Fruit fly (Drosophila melanogaster) whole organism, prepupa: ENCODE results near the gene heph.

ENCODE experiments used
- CG10631 ChIP-seq: fragments of 200-800 bp; sonication (Bioruptor generic); optimal IDR thresholded peaks from 2 replicates; lab custom pipeline; 2016; ENCODE audit warnings: missing biosample characterization, missing genetic modification characterization
- CG11294 ChIP-seq: fragments of 200-800 bp; sonication (Bioruptor generic); IDR thresholded peaks from 2 replicates; pipeline ENCODE4 v1.3.6; 2022; ENCODE audit warnings: missing biosample characterization, missing genetic modification characterization
- CG11762 ChIP-seq: fragments of 200-800 bp; sonication (Bioruptor generic); optimal IDR thresholded peaks from 3 replicates; lab custom pipeline; 2016; ENCODE audit warnings: missing biosample characterization, missing genetic modification characterization; ENCODE audit not compliant: insufficient read depth
- CG11902 ChIP-seq: fragments of 200-800 bp; sonication (Bioruptor generic); optimal IDR thresholded peaks from 3 replicates; lab custom pipeline; 2016; ENCODE audit warnings: missing biosample characterization, missing genetic modification characterization
- CG1621 ChIP-seq: fragments of 200-800 bp; sonication (Bioruptor generic); optimal IDR thresholded peaks from 3 replicates; lab custom pipeline; 2018; ENCODE audit warnings: missing biosample characterization, mild to moderate bottlenecking, missing genetic modification characterization
- CG16779 ChIP-seq: fragments of 200-800 bp; sonication (Bioruptor generic); optimal IDR thresholded peaks from 3 replicates; lab custom pipeline; 2017; ENCODE audit warnings: missing biosample characterization, mild to moderate bottlenecking, missing genetic modification characterization
- CG3032 ChIP-seq: fragments of 200-800 bp; optimal IDR thresholded peaks from 2 replicates; lab custom pipeline; 2019; ENCODE audit warnings: missing biosample characterization, mild to moderate bottlenecking, missing genetic modification characterization, moderate library complexity
- CG34406 ChIP-seq: fragments of 200-800 bp; sonication (Bioruptor generic); optimal IDR thresholded peaks from 3 replicates; lab custom pipeline; 2016; ENCODE audit warnings: missing biosample characterization, missing genetic modification characterization
- CG3919 ChIP-seq: fragments of 200-800 bp; sonication (Bioruptor generic); optimal IDR thresholded peaks from 3 replicates; lab custom pipeline; 2016; ENCODE audit warnings: missing biosample characterization, missing genetic modification characterization
- CG4318 ChIP-seq: fragments of 200-800 bp; sonication (Bioruptor generic); optimal IDR thresholded peaks from 3 replicates; lab custom pipeline; 2017; ENCODE audit warnings: missing biosample characterization, mild to moderate bottlenecking, missing genetic modification characterization
- CG6163 ChIP-seq: fragments of 200-800 bp; sonication (Bioruptor generic); IDR thresholded peaks from 3 replicates; pipeline ENCODE4 v1.3.6; 2022; ENCODE audit warnings: missing biosample characterization, missing genetic modification characterization
- CG6276 ChIP-seq: fragments of 200-800 bp; sonication (Bioruptor generic); optimal IDR thresholded peaks from 2 replicates; lab custom pipeline; 2017; ENCODE audit warnings: missing biosample characterization, mild to moderate bottlenecking, missing genetic modification characterization
- CG6792 ChIP-seq: fragments of 200-800 bp; sonication (Bioruptor generic); optimal IDR thresholded peaks from 3 replicates; lab custom pipeline; 2016; ENCODE audit warnings: missing biosample characterization, missing genetic modification characterization
- CG6808 ChIP-seq: fragments of 200-800 bp; sonication (Bioruptor generic); optimal IDR thresholded peaks from 3 replicates; lab custom pipeline; 2017; ENCODE audit warnings: missing biosample characterization, missing genetic modification characterization, mild to moderate bottlenecking, moderate library complexity, missing genetic modification reagents
- CG6854 ChIP-seq: fragments of 200-800 bp; sonication (Bioruptor generic); optimal IDR thresholded peaks from 2 replicates; lab custom pipeline; 2017; ENCODE audit warnings: missing biosample characterization, mild to moderate bottlenecking, missing genetic modification characterization
- CG7368 ChIP-seq: fragments of 200-800 bp; sonication (Bioruptor generic); optimal IDR thresholded peaks from 3 replicates; lab custom pipeline; 2016; ENCODE audit warnings: missing biosample characterization, missing genetic modification characterization
- CG8119 ChIP-seq: fragments of 200-800 bp; sonication (Bioruptor generic); IDR thresholded peaks from 3 replicates; pipeline ENCODE4 v1.3.6; 2022; ENCODE audit warnings: missing biosample characterization, missing genetic modification characterization
- CG8319 ChIP-seq: fragments of 200-800 bp; sonication (Bioruptor generic); optimal IDR thresholded peaks from 3 replicates; lab custom pipeline; 2016; ENCODE audit warnings: missing biosample characterization, missing genetic modification characterization
- CG9139 ChIP-seq: fragments of 200-800 bp; sonication (Bioruptor generic); optimal IDR thresholded peaks from 3 replicates; lab custom pipeline; 2017; ENCODE audit warnings: missing biosample characterization, mild to moderate bottlenecking, missing genetic modification characterization
- Eip75B ChIP-seq: fragments of 200-800 bp; sonication (Bioruptor generic); optimal IDR thresholded peaks from 3 replicates; lab custom pipeline; 2016; ENCODE audit warnings: missing biosample characterization, missing genetic modification characterization
- Eip93F ChIP-seq: fragments of 200-800 bp; sonication (Bioruptor generic); optimal IDR thresholded peaks from 2 replicates; lab custom pipeline; 2016; ENCODE audit warnings: missing biosample characterization, mild to moderate bottlenecking, missing genetic modification characterization
- Ets21C ChIP-seq: fragments of 200-800 bp; sonication (Bioruptor generic); optimal IDR thresholded peaks from 3 replicates; lab custom pipeline; 2016; ENCODE audit warnings: missing biosample characterization, missing genetic modification characterization
- Ets96B ChIP-seq: fragments of 200-800 bp; optimal IDR thresholded peaks from 2 replicates; lab custom pipeline; 2019; ENCODE audit warnings: missing biosample characterization, mild to moderate bottlenecking, missing genetic modification characterization, moderate library complexity
- Hr38 ChIP-seq: sonication (Bioruptor generic); optimal IDR thresholded peaks from 2 replicates; lab custom pipeline; 2016; ENCODE audit warnings: missing biosample characterization, missing genetic modification characterization
- Hr39 ChIP-seq: fragments of 200-800 bp; sonication (Bioruptor generic); optimal IDR thresholded peaks from 2 replicates; lab custom pipeline; 2016; ENCODE audit warnings: missing biosample characterization, missing genetic modification characterization
- Hr4 ChIP-seq: fragments of 200-800 bp; sonication (Bioruptor generic); optimal IDR thresholded peaks from 3 replicates; lab custom pipeline; 2016; ENCODE audit warnings: missing biosample characterization, missing genetic modification characterization
- Met ChIP-seq: fragments of 200-800 bp; sonication (Bioruptor generic); optimal IDR thresholded peaks from 3 replicates; lab custom pipeline; 2016; ENCODE audit warnings: missing biosample characterization, missing genetic modification characterization
- OdsH ChIP-seq: fragments of 200-800 bp; sonication (Bioruptor generic); optimal IDR thresholded peaks from 3 replicates; lab custom pipeline; 2016; ENCODE audit warnings: missing biosample characterization, missing genetic modification characterization
- Sox14 ChIP-seq: fragments of 200-800 bp; sonication (Bioruptor generic); optimal IDR thresholded peaks from 3 replicates; lab custom pipeline; 2016; ENCODE audit warnings: missing biosample characterization, missing genetic modification characterization
- Sox15 ChIP-seq: fragments of 200-800 bp; sonication (Bioruptor generic); optimal IDR thresholded peaks from 3 replicates; lab custom pipeline; 2016; ENCODE audit warnings: missing biosample characterization, missing genetic modification characterization
- achi ChIP-seq: fragments of 200-800 bp; sonication (Bioruptor generic); optimal IDR thresholded peaks from 3 replicates; lab custom pipeline; 2016; ENCODE audit warnings: missing biosample characterization, missing genetic modification characterization
- cyc ChIP-seq: fragments of 200-800 bp; sonication (Bioruptor generic); optimal IDR thresholded peaks from 3 replicates; lab custom pipeline; 2016; ENCODE audit warnings: missing biosample characterization, missing genetic modification characterization
- dac ChIP-seq: fragments of 200-800 bp; sonication (Bioruptor generic); optimal IDR thresholded peaks from 2 replicates; lab custom pipeline; 2017; ENCODE audit warnings: missing biosample characterization, mild to moderate bottlenecking, missing genetic modification characterization
- eg ChIP-seq: fragments of 200-800 bp; sonication (Bioruptor generic); IDR thresholded peaks from 3 replicates; pipeline ENCODE4 v1.3.6; 2022; ENCODE audit warnings: missing biosample characterization, missing genetic modification characterization
- fd59A ChIP-seq: fragments of 200-800 bp; sonication (Bioruptor generic); optimal IDR thresholded peaks from 2 replicates; lab custom pipeline; 2017; ENCODE audit warnings: missing biosample characterization, mild to moderate bottlenecking, missing genetic modification characterization, missing genetic modification reagents
- fd85E ChIP-seq: fragments of 200-800 bp; sonication (Bioruptor generic); optimal IDR thresholded peaks from 3 replicates; lab custom pipeline; 2016; ENCODE audit warnings: missing biosample characterization, missing genetic modification characterization
- fkh ChIP-seq: fragments of 200-800 bp; sonication (Bioruptor generic); optimal IDR thresholded peaks from 3 replicates; lab custom pipeline; 2017; ENCODE audit warnings: missing biosample characterization, mild to moderate bottlenecking, missing genetic modification characterization, moderate library complexity
- lz ChIP-seq: fragments of 200-800 bp; sonication (Bioruptor generic); optimal IDR thresholded peaks from 3 replicates; lab custom pipeline; 2016; ENCODE audit warnings: missing biosample characterization, missing genetic modification characterization
- net ChIP-seq: fragments of 200-800 bp; sonication (Bioruptor generic); optimal IDR thresholded peaks from 3 replicates; lab custom pipeline; 2016; ENCODE audit warnings: missing biosample characterization, missing genetic modification characterization
- pdm3 ChIP-seq: fragments of 200-800 bp; sonication (Bioruptor generic); optimal IDR thresholded peaks from 3 replicates; lab custom pipeline; 2016; ENCODE audit warnings: missing biosample characterization, missing genetic modification characterization
- spab ChIP-seq: fragments of 200-800 bp; sonication (Bioruptor generic); optimal IDR thresholded peaks from 2 replicates; lab custom pipeline; 2017; ENCODE audit warnings: missing biosample characterization, mild to moderate bottlenecking, missing genetic modification characterization, missing genetic modification reagents
- svp ChIP-seq: fragments of 200-800 bp; sonication (Bioruptor generic); peaks from one replicate; lab custom pipeline; 2016; ENCODE audit warnings: missing biosample characterization, missing genetic modification characterization
- topi ChIP-seq: fragments of 200-800 bp; sonication (Bioruptor generic); optimal IDR thresholded peaks from 3 replicates; lab custom pipeline; 2016; ENCODE audit warnings: missing biosample characterization, missing genetic modification characterization

Gene heph

DNA sequence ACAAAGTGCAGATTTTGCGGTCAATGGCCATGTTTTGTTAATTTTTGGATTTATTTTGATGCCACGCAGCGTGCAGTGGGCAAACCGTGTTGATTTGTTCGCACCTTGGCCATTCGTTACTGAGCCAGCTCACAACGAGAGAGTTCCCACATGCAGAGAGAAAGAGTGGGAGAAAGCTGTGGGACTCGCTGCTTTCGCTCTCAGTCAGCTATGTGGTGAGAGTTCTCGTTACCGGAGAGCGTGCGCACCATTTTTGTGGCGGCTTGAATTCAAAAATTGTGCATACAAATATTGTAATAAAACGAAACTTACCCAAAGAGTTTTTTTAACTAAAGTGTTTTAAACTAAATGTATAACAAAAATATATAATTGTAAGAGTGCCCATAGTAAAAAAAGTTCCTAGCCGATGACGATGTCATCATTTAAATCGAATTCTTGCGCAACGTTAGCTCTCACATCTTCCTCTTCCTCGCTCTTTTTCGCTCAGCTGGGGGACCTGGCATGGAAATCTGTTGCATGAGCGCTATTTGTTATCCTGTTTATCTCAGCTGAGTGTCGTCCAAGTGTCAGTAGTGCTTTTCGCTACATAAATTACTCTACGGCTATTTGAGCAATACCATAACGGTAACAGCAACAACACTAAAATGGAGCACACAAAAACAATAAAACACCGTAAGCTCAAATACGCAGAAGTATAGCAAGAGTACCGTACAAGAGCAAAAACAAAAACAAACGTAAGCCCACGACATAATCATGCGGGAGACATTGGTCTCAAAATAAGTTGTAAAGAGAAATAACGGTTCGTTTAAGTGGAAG lies at the start of gene heph:
TSS of gene heph (minus strand) at position 121 of the 816 bp plus-strand sequence.
- TF ChIP-seq net: no peak
- no peak for TF ChIP-seq topi (GFP tag; lab: Kevin White, UChicago)
- no peak for TF ChIP-seq spab (GFP tag; lab: Kevin White, UChicago)

dm6 chr3R:32060214-32060613 lies 44.9 kb upstream of the heph start:
- TF ChIP-seq CG8319 (GFP tag; lab: Kevin White, UChicago) (no peak), cyc (GFP tag; lab: Kevin White, UChicago) (no peak), fd85E (no peak), Eip93F (GFP tag; lab: Kevin White, UChicago) (no peak), OdsH (GFP tag; lab: Kevin White, UChicago) (no peak), CG16779 (tag; lab: Kevin White, UChicago) (no peak), svp (no peak)

DNA sequence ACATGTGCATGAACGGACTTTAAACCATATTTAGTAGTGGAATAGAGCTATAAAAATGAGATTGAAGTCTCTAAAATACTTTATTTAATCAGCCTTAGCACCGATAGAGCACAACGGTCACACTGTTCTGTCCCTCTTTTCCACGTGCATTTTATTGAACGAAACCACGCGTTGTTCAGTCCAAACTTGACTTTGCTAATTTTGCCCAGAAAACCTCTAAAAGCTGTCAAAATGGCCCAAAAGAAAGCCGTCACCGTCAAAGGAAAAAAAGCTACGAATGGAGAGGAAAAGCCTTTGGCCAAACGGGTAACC lies 37.1 kb upstream of the heph start:
- TF ChIP-seq Hr4 (GFP tag; lab: Kevin White, UChicago) (no peak), fd59A (no peak), Sox14 (GFP tag; lab: Kevin White, UChicago) (no peak)

DNA sequence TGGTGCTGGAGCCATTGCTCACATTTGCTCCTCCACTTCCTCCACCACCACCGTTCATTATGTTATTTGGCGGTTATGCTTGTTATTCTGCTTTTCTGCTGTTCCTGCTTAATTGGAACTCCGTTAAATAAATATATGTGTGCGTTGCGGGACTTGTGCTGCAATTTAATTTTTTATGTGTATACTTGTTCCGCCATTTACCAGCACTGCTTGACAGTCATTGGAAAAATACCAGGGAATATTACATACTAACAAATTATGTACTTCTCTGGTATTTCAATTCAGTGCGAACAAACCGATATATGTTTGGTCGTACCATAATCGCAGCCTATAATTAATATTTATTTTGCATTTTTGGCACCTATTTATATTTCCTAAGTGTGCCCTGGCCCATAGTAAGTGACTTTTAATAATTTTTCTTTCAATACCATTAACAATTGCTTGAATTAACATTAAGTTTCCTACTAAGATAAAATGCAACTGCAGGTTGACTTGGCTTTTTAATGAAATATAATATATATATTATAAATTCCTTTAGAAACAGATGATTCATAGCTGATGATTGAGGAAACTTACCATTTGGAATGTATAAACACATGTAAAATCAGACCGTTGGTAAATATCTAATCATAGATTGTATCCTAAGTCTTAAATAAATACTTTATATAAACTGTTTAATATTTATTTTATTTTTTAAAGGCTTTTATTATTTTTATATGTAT lies 36.6 kb upstream of the heph start, which contains the start of the genes krz and mod:
TSS of gene krz (minus strand) at position 212 of the 722 bp plus-strand sequence.
TSS of gene mod (plus strand) at position 279 of the 722 bp plus-strand sequence.
- TF ChIP-seq CG11902 (no peak), eg (no peak), OdsH (GFP tag; lab: Kevin White, UChicago) (no peak), lz (GFP tag; lab: Kevin White, UChicago) (no peak), achi (GFP tag; lab: Kevin White, UChicago) (no peak), CG8319 (GFP tag; lab: Kevin White, UChicago) (no peak), CG6276 (GFP tag; lab: Kevin White, UChicago) (no peak), CG6808 (GFP tag; lab: Kevin White, UChicago) (no peak), CG6854 (GFP tag; lab: Kevin White, UChicago) (peak; percentile 10), dac (no peak), Eip93F (GFP tag; lab: Kevin White, UChicago) (no peak), CG4318 (GFP tag; lab: Kevin White, UChicago) (no peak), CG3032 (peak; percentile 35), CG7368 (no peak), Ets96B (tag; lab: Kevin White, UChicago) (no peak), net (no peak), CG8119 (GFP tag; lab: Robert Waterston, UW) (no peak; the same call in 2 of the 3 replicates), CG10631 (GFP tag; lab: Kevin White, UChicago) (peak; percentile 22), CG11294 (GFP tag; lab: Robert Waterston, UW) (no peak), Sox14 (GFP tag; lab: Kevin White, UChicago) (peak; percentile 8), CG6163 (GFP tag; lab: Robert Waterston, UW) (no peak), CG9139 (no peak), CG16779 (tag; lab: Kevin White, UChicago) (no peak), cyc (GFP tag; lab: Kevin White, UChicago) (peak; percentile 25), Sox15 (GFP tag; lab: Kevin White, UChicago) (no peak), Met (GFP tag; lab: Kevin White, UChicago) (peak; percentile 27), Eip75B (no peak), CG34406 (GFP tag; lab: Kevin White, UChicago) (no peak), CG3919 (GFP tag; lab: Kevin White, UChicago) (no peak), CG1621 (tag; lab: Kevin White, UChicago) (no peak), fkh (peak; percentile 27), fd59A (no peak), Hr38 (GFP tag; lab: Kevin White, UChicago) (no peak), Ets21C (GFP tag; lab: Kevin White, UChicago) (no peak), pdm3 (GFP tag; lab: Kevin White, UChicago) (no peak), Hr39 (GFP tag; lab: Kevin White, UChicago) (no peak), CG6792 (no peak), CG11762 (GFP tag; lab: Kevin White, UChicago) (no peak)
